Worm (Caenorhabditis elegans): ENCODE measurements around the gene F57B9.3.

Gene F57B9.3

ce11 chrIII:6897587-6898064 is 42.0 kb upstream of the F57B9.3 start, which contains the start of gene T07E3.4 (continued):
- TF ChIP-seq pha-4 (GFP tag; IDR thresholded peaks at IDR 0.05) = 0 out of 2 replicates have a peak, but pooled peaks have one; percentile 30
- TF ChIP-seq pha-4 (tag; optimal IDR thresholded peaks at IDR 0.05) = no peak
- TF ChIP-seq ceh-62 (tag; optimal IDR thresholded peaks at IDR 0.05) = no peak
- no peak for TF ChIP-seq ZK546.5 (tag; optimal IDR thresholded peaks at IDR 0.05)
- peak; percentile 22 for TF ChIP-seq spr-1 (tag; optimal IDR thresholded peaks at IDR 0.05)
- peak; percentile 39 for TF ChIP-seq nhr-102 (tag; optimal IDR thresholded peaks at IDR 0.05)
- peak; percentile 78 for TF ChIP-seq nhr-48 (tag; optimal IDR thresholded peaks at IDR 0.05)
- no peak for TF ChIP-seq set-16 (GFP tag; IDR thresholded peaks at IDR 0.05)
- TF ChIP-seq nhr-6 (tag; optimal IDR thresholded peaks at IDR 0.05) = no peak
- peak; percentile 98 for TF ChIP-seq aha-1 (tag)
- peak; percentile 22 to 72 for TF ChIP-seq mdl-1 (tag; optimal IDR thresholded peaks at IDR 0.05)
- TF ChIP-seq egl-27 (tag; optimal IDR thresholded peaks at IDR 0.05) = no peak
- TF ChIP-seq vab-7 (GFP tag; IDR thresholded peaks at IDR 0.05) = no peak
- peak; percentile 34 for TF ChIP-seq mxl-3 (GFP tag; optimal IDR thresholded peaks at IDR 0.05)
- TF ChIP-seq ceh-28 (tag; optimal IDR thresholded peaks at IDR 0.05) = no peak
- TF ChIP-seq D1046.2 (GFP tag; IDR thresholded peaks at IDR 0.05) = no peak
- peak; percentile 48 for TF ChIP-seq ztf-7 (tag; optimal IDR thresholded peaks at IDR 0.05)
- TF ChIP-seq dpl-1 (GFP tag; optimal IDR thresholded peaks at IDR 0.05) = peak; percentile 48
- no peak for TF ChIP-seq fkh-10 (GFP tag; optimal IDR thresholded peaks at IDR 0.05)
- no peak for TF ChIP-seq jun-1 (tag; optimal IDR thresholded peaks at IDR 0.05)
- TF ChIP-seq ZK337.2 (GFP tag; IDR thresholded peaks at IDR 0.05) = no peak
- TF ChIP-seq snpc-4 (tag; optimal IDR thresholded peaks at IDR 0.05) = no peak
- TF ChIP-seq fos-1 (tag; optimal IDR thresholded peaks at IDR 0.05) = no peak
- TF ChIP-seq F10B5.3 (tag; optimal IDR thresholded peaks at IDR 0.05) = no peak
- TF ChIP-seq F37D6.2 (tag; optimal IDR thresholded peaks at IDR 0.05) = no peak
- no peak for TF ChIP-seq Y75B8A.6 (GFP tag; IDR thresholded peaks at IDR 0.05)

- TF ChIP-seq mdl-1 (tag; optimal IDR thresholded peaks at IDR 0.05) (peak in 1 of 2 experiments; percentile 52), nhr-11 (tag; optimal IDR thresholded peaks at IDR 0.05) (peak; percentile 69), lin-1 (GFP tag; IDR thresholded peaks at IDR 0.05) (0 out of 2 replicates have a peak, but pooled peaks have one; percentile 31), mxl-2 (GFP tag; conservative IDR thresholded peaks at IDR 0.05) (peak; percentile 60), T20F7.1 (GFP tag; optimal IDR thresholded peaks at IDR 0.05) (peak; percentile 51), nhr-28 (tag; optimal IDR thresholded peaks at IDR 0.05) (peak; percentile 80), ceh-20 (GFP tag; IDR thresholded peaks at IDR 0.05) (peak; percentile 58; the same call in 1 of the 2 replicates), set-16 (GFP tag; IDR thresholded peaks at IDR 0.05) (no peak), unc-62 (GFP tag; optimal IDR thresholded peaks at IDR 0.05 in 1 of 2) (peak in 1 of 2 experiments; percentile 72), unc-62 (tag; optimal IDR thresholded peaks at IDR 0.05) (no peak), php-3 (GFP tag; IDR thresholded peaks at IDR 0.05) (0 out of 2 replicates have a peak, but pooled peaks have one; percentile 38), dve-1 (tag; optimal IDR thresholded peaks at IDR 0.05; ENCODE audit: insufficient read depth) (peak; percentile 61), mep-1 (tag; optimal IDR thresholded peaks at IDR 0.05) (peak; percentile 39), madf-5 (GFP tag; IDR thresholded peaks at IDR 0.05) (no peak), zfp-3 (GFP tag; conservative IDR thresholded peaks at IDR 0.05) (0 out of 2 replicates have a peak, but pooled peaks have one; percentile 16), lsy-2 (tag; optimal IDR thresholded peaks at IDR 0.05) (peak in 1 of 2 experiments; percentile 44), F26F4.8 (GFP tag; conservative IDR thresholded peaks at IDR 0.05) (no peak), hlh-11 (tag; optimal IDR thresholded peaks at IDR 0.05) (peak; percentile 81), daf-16 (GFP tag; optimal IDR thresholded peaks at IDR 0.05) (peak in 1 of 2 experiments; percentile 1), daf-16 (tag; optimal IDR thresholded peaks at IDR 0.05) (peak; percentile 22), nhr-48 (tag; optimal IDR thresholded peaks at IDR 0.05) (peak; percentile 47), pqm-1 (tag; optimal IDR thresholded peaks at IDR 0.05) (no peak), dpl-1 (GFP tag; optimal IDR thresholded peaks at IDR 0.05) (no peak), nhr-10 (tag; optimal IDR thresholded peaks at IDR 0.05) (no peak), dmd-6 (GFP tag; IDR thresholded peaks at IDR 0.05) (peak; percentile 74), tra-1 (GFP tag; IDR thresholded peaks at IDR 0.05) (0 out of 2 replicates have a peak, but pooled peaks have one; percentile 30), hlh-30 (tag; optimal IDR thresholded peaks at IDR 0.05; ENCODE audit: insufficient read depth) (peak; percentile 84)
Observed at ce11 chrIII:6898518-6898917, 41.1 kb upstream of the F57B9.3 start.
